Worm (Caenorhabditis elegans): ENCODE data around the gene C24H10.2.

- TF ChIP-seq nfya-1 (tag; optimal IDR thresholded peaks at IDR 0.05) (no peak), ceh-19 (GFP tag; optimal IDR thresholded peaks at IDR 0.05) (no peak), dve-1 (tag; optimal IDR thresholded peaks at IDR 0.05) (no peak), pqm-1 (tag; optimal IDR thresholded peaks at IDR 0.05) (no peak), lin-11 (tag; optimal IDR thresholded peaks at IDR 0.05) (no peak)
Observed at ce11 chrX:5043887-5044286, 20.5 kb upstream of the C24H10.2 start, which contains the start of gene Y64H9A.2.

All from whole organism, late embryonic.